Worm (Caenorhabditis elegans) whole organism, L2 larva: ENCODE results near the gene Y62E10A.23.

Experiments used
- C34F6.9 ChIP-seq: fragments of 150-350 bp; optimal IDR thresholded peaks from 2 replicates; lab custom pipeline; 2014; ENCODE audit warnings: missing biosample characterization, missing genetic modification characterization
- F13H6.1 ChIP-seq: sonication (generic microtip); optimal IDR thresholded peaks from 2 replicates; lab custom pipeline; 2016; ENCODE audit warnings: missing genetic modification characterization, missing compliant biosample characterization
- R02D3.7 ChIP-seq: fragments of 150-350 bp; optimal IDR thresholded peaks from 2 replicates; lab custom pipeline; 2014; ENCODE audit warnings: missing biosample characterization, missing genetic modification characterization
- Y55F3AM.14 ChIP-seq: fragments of 200-800 bp; sonication (Bioruptor generic); optimal IDR thresholded peaks from 2 replicates; lab custom pipeline; 2018; ENCODE audit warnings: mild to moderate bottlenecking, missing genetic modification characterization, missing compliant biosample characterization
- ZK546.5 ChIP-seq: sonication (generic microtip); optimal IDR thresholded peaks from 2 replicates; lab custom pipeline; 2017; ENCODE audit warnings: missing biosample characterization, missing genetic modification characterization
- aly-2 ChIP-seq: fragments of 150-350 bp; optimal IDR thresholded peaks from 2 replicates; lab custom pipeline; 2014; ENCODE audit warnings: missing biosample characterization, missing genetic modification characterization
- ama-1 ChIP-seq: fragments of 150-350 bp; optimal IDR thresholded peaks from 2 replicates; lab custom pipeline; 2018; ENCODE audit warnings: inconsistent platforms
- blmp-1 ChIP-seq: sonication (generic microtip); optimal IDR thresholded peaks from 2 replicates; lab custom pipeline; 2017; ENCODE audit warnings: missing genetic modification characterization, mild to moderate bottlenecking, missing compliant biosample characterization, antibody characterized with exemption, moderate library complexity; ENCODE audit not compliant: insufficient read depth
- ceh-82 ChIP-seq: fragments of 150-350 bp; optimal IDR thresholded peaks from 2 replicates; lab custom pipeline; 2014; ENCODE audit warnings: missing biosample characterization, missing genetic modification characterization
- crh-2 ChIP-seq: sonication (generic microtip); optimal IDR thresholded peaks from 2 replicates; lab custom pipeline; 2017; ENCODE audit warnings: missing biosample characterization, missing genetic modification characterization
- dmd-4 ChIP-seq: sonication (generic microtip); optimal IDR thresholded peaks from 2 replicates; lab custom pipeline; 2017; ENCODE audit warnings: missing biosample characterization, missing genetic modification characterization
- egl-27 ChIP-seq: sonication (generic microtip); optimal IDR thresholded peaks from 3 replicates; lab custom pipeline; 2017; ENCODE audit warnings: missing biosample characterization, missing genetic modification reagents, missing genetic modification characterization
- elt-1 ChIP-seq: fragments of 150-350 bp; optimal IDR thresholded peaks from 2 replicates; lab custom pipeline; 2014; ENCODE audit warnings: missing biosample characterization, missing genetic modification characterization
- elt-3 ChIP-seq: sonication (generic microtip); optimal IDR thresholded peaks from 2 replicates; lab custom pipeline; 2017; ENCODE audit warnings: missing biosample characterization, missing genetic modification characterization
- fos-1 ChIP-seq: fragments of 150-350 bp; optimal IDR thresholded peaks from 2 replicates; lab custom pipeline; 2014; ENCODE audit warnings: missing biosample characterization, missing genetic modification characterization
- gmeb-1 ChIP-seq: fragments of 150-350 bp; optimal IDR thresholded peaks from 2 replicates; lab custom pipeline; 2014; ENCODE audit warnings: missing biosample characterization, missing genetic modification characterization
- lin-11 ChIP-seq: fragments of 150-350 bp; sonication (generic microtip); optimal IDR thresholded peaks from 2 replicates; lab custom pipeline; 2014; ENCODE audit warnings: missing biosample characterization, missing genetic modification characterization, inconsistent platforms, mixed read lengths
- lin-39 ChIP-seq: fragments of 150-350 bp; optimal IDR thresholded peaks from 2 replicates; lab custom pipeline; 2014; ENCODE audit warnings: missing biosample characterization, missing genetic modification reagents, missing genetic modification characterization
- lsy-2 ChIP-seq, 2 experiments: fragments of 150-350 bp in 1 of 2; sonication (generic microtip) in 1 of 2; optimal IDR thresholded peaks; 2 replicates each; lab custom pipeline; 2014 to 2017; ENCODE audit warnings: missing biosample characterization in 2 of 2, missing genetic modification characterization in 2 of 2
- mab-5 ChIP-seq: fragments of 150-350 bp; optimal IDR thresholded peaks from 2 replicates; lab custom pipeline; 2014; ENCODE audit warnings: missing biosample characterization, missing genetic modification characterization
- mbf-1 ChIP-seq: sonication (generic microtip); optimal IDR thresholded peaks from 2 replicates; lab custom pipeline; 2017; ENCODE audit warnings: missing biosample characterization, missing genetic modification characterization
- mdl-1 ChIP-seq, 2 experiments: fragments of 150-350 bp in 1 of 2; sonication (generic microtip) in 1 of 2; optimal IDR thresholded peaks; 2 replicates each; lab custom pipeline; 2017; ENCODE audit warnings: missing biosample characterization in 2 of 2, missing genetic modification characterization in 2 of 2
- nhr-10 ChIP-seq: sonication (generic microtip); optimal IDR thresholded peaks from 2 replicates; lab custom pipeline; 2017; ENCODE audit warnings: missing biosample characterization, missing genetic modification characterization
- nhr-129 ChIP-seq: fragments of 150-350 bp; optimal IDR thresholded peaks from 2 replicates; lab custom pipeline; 2014; ENCODE audit warnings: missing biosample characterization, missing genetic modification characterization
- nhr-21 ChIP-seq: fragments of 150-350 bp; optimal IDR thresholded peaks from 2 replicates; lab custom pipeline; 2014; ENCODE audit warnings: missing biosample characterization, missing genetic modification characterization
- nhr-23 ChIP-seq: fragments of 150-350 bp; optimal IDR thresholded peaks from 2 replicates; lab custom pipeline; 2014; ENCODE audit warnings: missing biosample characterization, missing genetic modification reagents, missing genetic modification characterization
- nhr-237 ChIP-seq: fragments of 150-350 bp; optimal IDR thresholded peaks from 2 replicates; lab custom pipeline; 2014; ENCODE audit warnings: missing biosample characterization, missing genetic modification characterization
- nhr-25 ChIP-seq: fragments of 150-350 bp; sonication (generic microtip); optimal IDR thresholded peaks from 3 replicates; lab custom pipeline; 2014; ENCODE audit warnings: missing biosample characterization, missing genetic modification characterization
- nhr-77 ChIP-seq: fragments of 150-350 bp; optimal IDR thresholded peaks from 2 replicates; lab custom pipeline; 2014; ENCODE audit warnings: missing biosample characterization, missing genetic modification characterization
- sem-4 ChIP-seq: fragments of 150-350 bp; optimal IDR thresholded peaks from 2 replicates; lab custom pipeline; 2014; ENCODE audit warnings: missing biosample characterization, missing genetic modification reagents, missing genetic modification characterization
- skn-1 ChIP-seq: sonication (generic microtip); optimal IDR thresholded peaks from 2 replicates; lab custom pipeline; 2017; ENCODE audit warnings: missing biosample characterization, missing genetic modification characterization
- sma-3 ChIP-seq: sonication (generic microtip); optimal IDR thresholded peaks from 2 replicates; lab custom pipeline; 2016; ENCODE audit warnings: missing genetic modification reagents, missing genetic modification characterization, missing compliant biosample characterization
- sma-9 ChIP-seq, 2 experiments: fragments of 150-350 bp in 1 of 2; sonication (generic microtip) in 1 of 2; optimal IDR thresholded peaks; 2 replicates each; lab custom pipeline; 2014 to 2016; ENCODE audit warnings: missing genetic modification characterization in 2 of 2, mild to moderate bottlenecking in 1 of 2, missing biosample characterization in 1 of 2, missing compliant biosample characterization in 1 of 2, missing genetic modification reagents in 1 of 2, moderate library complexity in 1 of 2
- snpc-4 ChIP-seq: fragments of 150-350 bp; optimal IDR thresholded peaks from 2 replicates; lab custom pipeline; 2014; ENCODE audit warnings: missing biosample characterization, missing genetic modification characterization
- zag-1 ChIP-seq: fragments of 150-350 bp; optimal IDR thresholded peaks from 2 replicates; lab custom pipeline; 2014; ENCODE audit warnings: missing biosample characterization, missing genetic modification characterization
- ztf-11 ChIP-seq: sonication (generic microtip); optimal IDR thresholded peaks from 2 replicates; lab custom pipeline; 2017; ENCODE audit warnings: missing biosample characterization, missing genetic modification characterization

Gene Y62E10A.23

ce11 chrIV:13347232-13347715 lies 38.9 kb upstream of the Y62E10A.23 start, which contains the start of gene W02A2.9:
TSS of gene W02A2.9 (plus strand) at chrIV:13347665.
- TF ChIP-seq dmd-4 (no peak), gmeb-1 (tag; lab: Kevin White, UChicago) (peak; percentile 21), crh-2 (peak; percentile 43), nhr-25 (tag; lab: Kevin White, UChicago) (no peak), C34F6.9 (no peak), R02D3.7 (no peak), nhr-21 (tag; lab: Kevin White, UChicago) (no peak), ceh-82 (tag; lab: Kevin White, UChicago) (no peak), ztf-11 (tag; lab: Kevin White, UChicago) (no peak), elt-1 (tag; lab: Kevin White, UChicago) (no peak), fos-1 (tag; lab: Kevin White, UChicago) (peak; percentile 93), nhr-129 (tag; lab: Kevin White, UChicago) (peak; percentile 30), nhr-237 (tag; lab: Kevin White, UChicago) (no peak), mbf-1 (tag; lab: Kevin White, UChicago) (no peak), blmp-1 (no peak), skn-1 (tag; lab: Kevin White, UChicago) (no peak), F13H6.1 (tag; lab: Kevin White, UChicago) (no peak), sma-9 (GFP tag; optimal IDR thresholded peaks at IDR 0.05; lab: Kevin White, UChicago) (peak; percentile 74), sma-9 (tag; optimal IDR thresholded peaks at IDR 0.05; lab: Kevin White, UChicago) (no peak), snpc-4 (tag; lab: Kevin White, UChicago) (no peak), ama-1 (lab: Kevin White, UChicago) (no peak)

DNA sequence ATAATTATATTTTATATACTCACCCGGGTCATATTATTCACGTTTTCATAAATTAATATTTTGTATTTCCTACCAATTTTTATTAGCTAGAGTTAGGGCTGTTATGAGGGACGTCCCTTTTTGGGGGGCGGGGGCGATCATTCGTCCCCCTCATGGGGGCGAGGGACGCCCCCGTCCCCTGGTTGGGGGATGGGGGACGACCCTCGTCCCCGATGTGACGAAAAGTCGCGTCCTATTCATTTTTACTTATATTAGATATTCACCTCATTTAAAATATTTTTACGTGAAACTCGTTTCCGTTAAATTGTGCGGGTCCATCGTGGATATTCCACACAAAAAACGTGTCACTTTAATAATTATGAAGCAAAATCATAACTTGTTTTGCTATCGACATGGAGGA lies 37.5 kb upstream of the Y62E10A.23 start, which contains the start of gene W02A2.12:
Gene W02A2.12, minus strand, starts transcription at position 240 of the 400 bp plus-strand sequence.
- TF ChIP-seq nhr-10 (no peak), egl-27 (tag; lab: Kevin White, UChicago) (no peak), lsy-2 (tag; optimal IDR thresholded peaks at IDR 0.05; lab: Kevin White, UChicago) (no peak), lin-11 (tag; lab: Kevin White, UChicago) (no peak), sma-3 (no peak), ZK546.5 (tag; lab: Kevin White, UChicago) (no peak)

DNA sequence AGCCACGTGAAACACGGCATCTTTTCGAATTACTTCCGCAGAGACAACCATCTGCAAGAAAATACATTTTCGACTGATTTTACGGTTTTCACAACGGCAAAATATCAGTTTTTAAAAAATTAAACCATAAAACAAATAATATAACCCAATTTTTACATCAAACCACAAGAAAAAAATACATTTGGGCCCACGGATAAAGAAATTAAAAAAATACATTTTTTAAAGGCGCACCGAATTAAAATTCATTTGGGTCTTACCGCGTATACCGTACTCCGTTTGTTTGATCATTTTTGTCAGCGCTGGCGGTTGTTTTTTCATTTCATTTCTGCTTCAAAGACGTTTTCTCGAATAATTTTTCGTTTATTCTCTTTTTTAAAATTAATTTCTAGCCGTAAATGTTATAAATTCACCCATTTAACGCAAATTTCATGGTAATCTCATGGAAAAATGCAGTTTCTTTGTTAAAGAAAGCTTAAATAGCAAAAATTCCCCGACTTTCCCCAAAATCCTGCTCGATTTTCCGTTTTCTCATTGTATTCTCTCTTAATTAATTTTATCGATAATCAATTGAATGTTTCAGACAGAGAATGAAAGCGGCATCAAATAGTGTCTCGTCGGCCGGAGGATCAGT lies 32.9 kb upstream of the Y62E10A.23 start, which contains the start of the genes rec-8 and mex-5:
Gene rec-8, minus strand, starts transcription at position 51 of the 631 bp plus-strand sequence.
Gene mex-5, plus strand, starts transcription at position 581 of the 631 bp plus-strand sequence.
- TF ChIP-seq zag-1 (tag; lab: Kevin White, UChicago) = no peak
- no peak for TF ChIP-seq mdl-1 (tag; optimal IDR thresholded peaks at IDR 0.05; lab: Kevin White, UChicago)
- TF ChIP-seq sma-9 (GFP tag; optimal IDR thresholded peaks at IDR 0.05; lab: Kevin White, UChicago) = no peak
- no peak for TF ChIP-seq sma-9 (tag; optimal IDR thresholded peaks at IDR 0.05; lab: Kevin White, UChicago)
- TF ChIP-seq lin-11 (tag; lab: Kevin White, UChicago) = no peak
- no peak for TF ChIP-seq nhr-237 (tag; lab: Kevin White, UChicago)

DNA sequence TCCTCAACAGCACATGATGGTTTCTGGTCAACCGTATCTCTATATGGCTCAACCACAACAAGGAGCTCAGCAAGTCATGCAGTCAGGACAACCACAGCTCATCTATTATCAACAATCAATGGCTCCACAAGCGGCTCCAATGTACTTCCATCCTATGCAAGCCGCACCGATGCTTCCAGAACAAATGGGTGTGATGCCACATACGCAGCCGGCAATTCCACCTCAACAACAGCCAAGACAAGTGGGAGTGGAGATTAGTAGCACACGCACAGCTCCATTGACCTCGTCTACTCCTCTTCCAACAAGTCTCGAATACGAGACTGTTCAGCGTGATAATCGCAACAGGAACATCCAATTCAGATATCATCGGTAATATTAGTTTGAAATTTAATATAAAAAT lies 32.1 kb upstream of the Y62E10A.23 start:
- TF ChIP-seq lsy-2 (tag; optimal IDR thresholded peaks at IDR 0.05; lab: Kevin White, UChicago) (no peak), ZK546.5 (tag; lab: Kevin White, UChicago) (no peak), mbf-1 (tag; lab: Kevin White, UChicago) (no peak), nhr-77 (tag; lab: Kevin White, UChicago) (no peak), Y55F3AM.14 (GFP tag; lab: Kevin White, UChicago) (no peak), zag-1 (tag; lab: Kevin White, UChicago) (no peak), R02D3.7 (no peak), mab-5 (tag; lab: Kevin White, UChicago) (no peak), lin-39 (tag; lab: Kevin White, UChicago) (no peak), aly-2 (tag; lab: Kevin White, UChicago) (no peak)

DNA sequence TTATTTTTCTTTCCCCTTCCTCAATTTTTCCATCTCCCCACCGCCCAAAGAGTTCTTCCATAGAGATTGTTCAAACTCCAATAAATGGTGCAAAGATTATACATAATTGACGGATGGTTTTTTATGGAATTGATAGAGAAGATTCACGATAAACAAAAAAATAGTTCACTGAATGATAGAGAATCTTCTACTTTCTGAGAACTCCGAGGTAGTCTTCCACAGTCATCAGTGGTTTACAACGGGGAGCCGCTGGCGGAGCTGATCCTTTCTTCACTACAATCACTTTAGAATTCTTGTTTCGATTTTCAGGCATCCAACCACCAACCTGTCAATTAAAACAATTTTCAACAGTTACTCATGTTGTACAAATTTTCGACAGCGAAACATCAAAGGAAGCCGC lies 30.1 kb upstream of the Y62E10A.23 start:
- TF ChIP-seq egl-27 (tag; lab: Kevin White, UChicago) = no peak
- TF ChIP-seq F13H6.1 (tag; lab: Kevin White, UChicago) = no peak
- TF ChIP-seq sem-4 (tag; lab: Kevin White, UChicago) = no peak
- no peak for TF ChIP-seq elt-3 (tag; lab: Kevin White, UChicago)
- no peak for TF ChIP-seq snpc-4 (tag; lab: Kevin White, UChicago)
- no peak for TF ChIP-seq lsy-2 (tag; optimal IDR thresholded peaks at IDR 0.05; lab: Kevin White, UChicago)
- TF ChIP-seq nhr-23 = no peak
- TF ChIP-seq, all 48 proteins: peak for 0
